Worm (Caenorhabditis elegans) whole organism, late embryonic: Measurements from ENCODE around the gene mms-19.

ENCODE experiments used
- ceh-30 ChIP-seq: fragments of 150-350 bp; optimal IDR thresholded peaks from 2 replicates; lab custom pipeline; 2014; ENCODE audit warnings: missing biosample characterization, missing genetic modification characterization
- dmd-4 ChIP-seq: sonication (generic microtip); optimal IDR thresholded peaks from 2 replicates; lab custom pipeline; 2016; ENCODE audit warnings: borderline replicate concordance, missing genetic modification characterization, missing compliant biosample characterization
- eyg-1 ChIP-seq: sonication (generic microtip); optimal IDR thresholded peaks from 2 replicates; lab custom pipeline; 2016; ENCODE audit warnings: missing genotype, missing genetic modification characterization, missing compliant biosample characterization
- fkh-10 ChIP-seq: fragments of 150-350 bp; optimal IDR thresholded peaks from 2 replicates; lab custom pipeline; 2014; ENCODE audit warnings: missing biosample characterization, missing genetic modification reagents, missing genetic modification characterization
- nhr-11 ChIP-seq: fragments of 150-350 bp; optimal IDR thresholded peaks from 2 replicates; lab custom pipeline; 2014; ENCODE audit warnings: missing biosample characterization, missing genetic modification characterization
- nhr-232 ChIP-seq: sonication (generic microtip); optimal IDR thresholded peaks from 2 replicates; lab custom pipeline; 2016; ENCODE audit warnings: missing genetic modification characterization, missing compliant biosample characterization
- pha-4 ChIP-seq: fragments of 150-350 bp; optimal IDR thresholded peaks from 2 replicates; lab custom pipeline; 2018; ENCODE audit warnings: missing biosample characterization, missing genetic modification reagents, missing genetic modification characterization
- ref-2 ChIP-seq: sonication (generic microtip); optimal IDR thresholded peaks from 2 replicates; lab custom pipeline; 2016; ENCODE audit warnings: missing genetic modification characterization, missing compliant biosample characterization
- rnt-1 ChIP-seq: sonication (generic microtip); optimal IDR thresholded peaks from 2 replicates; lab custom pipeline; 2016; ENCODE audit warnings: missing genetic modification characterization, missing compliant biosample characterization
- tbx-2 ChIP-seq: sonication (generic microtip); optimal IDR thresholded peaks from 2 replicates; lab custom pipeline; 2016; ENCODE audit warnings: missing genetic modification characterization, missing compliant biosample characterization
- unc-55 ChIP-seq: sonication (generic microtip); optimal IDR thresholded peaks from 2 replicates; lab custom pipeline; 2017; ENCODE audit warnings: missing biosample characterization, missing genetic modification reagents, missing genetic modification characterization
- unc-86 ChIP-seq: sonication (generic microtip); optimal IDR thresholded peaks from 2 replicates; lab custom pipeline; 2016; ENCODE audit warnings: missing genetic modification characterization, missing compliant biosample characterization

- TF ChIP-seq fkh-10 (GFP tag; lab: Kevin White, UChicago) (no peak), pha-4 (tag; lab: Kevin White, UChicago) (no peak), unc-86 (peak; percentile 61), nhr-232 (tag; lab: Kevin White, UChicago) (peak; percentile 29), dmd-4 (tag; lab: Kevin White, UChicago) (no peak), nhr-11 (tag; lab: Kevin White, UChicago) (no peak), eyg-1 (tag; lab: Kevin White, UChicago) (no peak), tbx-2 (tag; lab: Kevin White, UChicago) (peak; percentile 64), ceh-30 (peak; percentile 80), unc-55 (peak; percentile 61), ref-2 (tag; lab: Kevin White, UChicago) (peak; percentile 48), rnt-1 (tag; lab: Kevin White, UChicago) (peak; percentile 30)
Observed at ce11 chrV:5504807-5505442, 9.2 kb upstream of the mms-19 start, which contains the start of the genes dnj-19 and nhr-47.
